Worm (Caenorhabditis elegans): ENCODE results near the gene F08F8.7.

DNA sequence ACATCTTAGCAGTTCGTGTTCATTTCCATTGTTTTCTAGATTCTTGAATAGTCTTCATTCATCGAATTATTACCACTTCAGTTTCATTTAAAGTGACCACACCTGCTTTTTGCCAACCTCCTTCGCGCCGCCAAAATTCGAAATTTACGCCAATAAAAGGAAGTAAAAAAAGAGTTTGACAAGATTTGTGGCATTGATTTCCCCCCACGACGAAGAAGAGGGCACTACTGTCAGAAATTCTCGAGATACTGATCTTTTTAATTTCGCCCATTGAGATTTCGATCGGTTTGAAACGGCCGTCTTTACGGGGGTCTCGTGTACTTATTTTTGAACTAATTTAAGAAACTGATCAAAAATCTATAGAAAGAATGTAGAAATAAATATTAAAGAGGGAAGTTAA is 45.3 kb downstream of the F08F8.7 start:
- TF ChIP-seq elt-3 (tag; optimal IDR thresholded peaks at IDR 0.05) (no peak), nhr-28 (tag; optimal IDR thresholded peaks at IDR 0.05) (no peak), nhr-76 (tag; optimal IDR thresholded peaks at IDR 0.05) (no peak), lin-13 (tag; optimal IDR thresholded peaks at IDR 0.05) (no peak), unc-39 (tag; optimal IDR thresholded peaks at IDR 0.05) (no peak), mab-5 (tag; optimal IDR thresholded peaks at IDR 0.05) (no peak), unc-120 (tag; optimal IDR thresholded peaks at IDR 0.05; ENCODE audit: poor library complexity, severe bottlenecking) (no peak)

All from whole organism, mixed stage, embryonic.